Worm (Caenorhabditis elegans) whole organism, mixed stage, embryonic: ENCODE measurements around the gene T22F3.10.
"Not testable (repeated sequence)": the region's sequence is repeated elsewhere in the genome, so short reads cannot be mapped to it uniquely, and the experiment has no call there.

Source experiments
- bed-3 ChIP-seq: fragments of 200-800 bp; sonication (Bioruptor generic); optimal IDR thresholded peaks from 3 replicates; lab custom pipeline; 2018; ENCODE audit warnings: mild to moderate bottlenecking, missing genetic modification characterization, moderate library complexity, missing compliant biosample characterization
- ceh-83 ChIP-seq: fragments of 200-800 bp; sonication (Bioruptor generic); optimal IDR thresholded peaks from 2 replicates; lab custom pipeline; 2018; ENCODE audit warnings: mild to moderate bottlenecking, missing genetic modification characterization, missing compliant biosample characterization
- ces-1 ChIP-seq: fragments of 150-350 bp; optimal IDR thresholded peaks from 2 replicates; lab custom pipeline; 2014; ENCODE audit warnings: missing biosample characterization, missing genetic modification reagents, missing genetic modification characterization
- cnd-1 ChIP-seq: fragments of 200-800 bp; sonication (Bioruptor generic); optimal IDR thresholded peaks from 2 replicates; lab custom pipeline; 2018; ENCODE audit warnings: mild to moderate bottlenecking, missing genetic modification characterization, missing compliant biosample characterization
- drap-1 ChIP-seq: fragments of 200-800 bp; sonication (Bioruptor generic); optimal IDR thresholded peaks from 3 replicates; lab custom pipeline; 2018; ENCODE audit warnings: mild to moderate bottlenecking, missing genetic modification characterization, missing compliant biosample characterization
- elt-3 ChIP-seq: fragments of 150-350 bp; optimal IDR thresholded peaks from 2 replicates; lab custom pipeline; 2014; ENCODE audit warnings: missing biosample characterization, missing genetic modification characterization
- nhr-12 ChIP-seq: fragments of 150-350 bp; optimal IDR thresholded peaks from 2 replicates; lab custom pipeline; 2014; ENCODE audit warnings: missing biosample characterization, missing genetic modification characterization
- nhr-2 ChIP-seq: fragments of 150-350 bp; optimal IDR thresholded peaks from 2 replicates; lab custom pipeline; 2014; ENCODE audit warnings: missing biosample characterization, missing genetic modification characterization
- nhr-76 ChIP-seq: sonication (generic microtip); optimal IDR thresholded peaks from 2 replicates; lab custom pipeline; 2017; ENCODE audit warnings: missing biosample characterization, missing genetic modification characterization
- pha-4 ChIP-seq: fragments of 150-350 bp; optimal IDR thresholded peaks from 2 replicates; lab custom pipeline; 2018; ENCODE audit warnings: missing biosample characterization, missing genetic modification reagents, missing genetic modification characterization
- snpc-4 ChIP-seq: fragments of 150-350 bp; optimal IDR thresholded peaks from 2 replicates; lab custom pipeline; 2014; ENCODE audit warnings: missing biosample characterization, missing genetic modification characterization
- unc-39 ChIP-seq: fragments of 150-350 bp; optimal IDR thresholded peaks from 2 replicates; lab custom pipeline; 2014; ENCODE audit warnings: missing biosample characterization, missing genetic modification characterization
- unc-62 ChIP-seq: fragments of 150-350 bp; optimal IDR thresholded peaks from 2 replicates; lab custom pipeline; 2014; ENCODE audit warnings: missing biosample characterization, missing genetic modification reagents, missing genetic modification characterization
- ztf-11 ChIP-seq: fragments of 150-350 bp; optimal IDR thresholded peaks from 2 replicates; lab custom pipeline; 2014; ENCODE audit warnings: missing biosample characterization, missing genetic modification characterization

ce11 chrV:3562824-3563223, 48.7 kb downstream of the T22F3.10 start, which contains the start of gene T24A6.16:
- not testable (repeated sequence) for TF ChIP-seq nhr-12 (tag; lab: Kevin White, UChicago); pha-4 (tag; lab: Kevin White, UChicago); ztf-11 (tag; lab: Kevin White, UChicago); ceh-83 (GFP tag; lab: Kevin White, UChicago); bed-3 (GFP tag; lab: Kevin White, UChicago); nhr-2 (tag; lab: Kevin White, UChicago); nhr-76 (tag; lab: Kevin White, UChicago); elt-3; snpc-4 (tag; lab: Kevin White, UChicago); ces-1 (GFP tag; lab: Kevin White, UChicago); unc-39 (tag; lab: Kevin White, UChicago); cnd-1; unc-62 (GFP tag; lab: Kevin White, UChicago); drap-1 (GFP tag; lab: Kevin White, UChicago)
